Fruit fly (Drosophila melanogaster) whole organism, embryonic: ENCODE results near the gene Dpy-30L1.

Experiments
- Aef1 ChIP-seq: fragments of 200-800 bp; sonication (Bioruptor generic); IDR thresholded peaks from 3 replicates; pipeline ENCODE4 v1.3.6; 2022; ENCODE audit warnings: missing biosample characterization, missing genetic modification characterization
- Asciz ChIP-seq: fragments of 200-800 bp; sonication (Bioruptor generic); optimal IDR thresholded peaks from 2 replicates; lab custom pipeline; 2017; ENCODE audit warnings: missing biosample characterization, mild to moderate bottlenecking, missing genetic modification characterization, missing genetic modification reagents
- Blimp-1 ChIP-seq: fragments of 200-800 bp; sonication (Bioruptor generic); optimal IDR thresholded peaks from 3 replicates; lab custom pipeline; 2018; ENCODE audit warnings: missing biosample characterization, missing genetic modification characterization, mild to moderate bottlenecking, moderate library complexity, missing genetic modification reagents
- CG10366 ChIP-seq: fragments of 200-800 bp; sonication (Bioruptor generic); IDR thresholded peaks from 2 replicates; pipeline ENCODE4 v1.3.6; 2022; ENCODE audit warnings: missing biosample characterization, missing genetic modification characterization
- CG13624 ChIP-seq: fragments of 200-800 bp; sonication (Bioruptor generic); optimal IDR thresholded peaks from 2 replicates; lab custom pipeline; 2016; ENCODE audit warnings: missing biosample characterization, missing genetic modification characterization
- CG15514 ChIP-seq: fragments of 200-800 bp; sonication (Bioruptor generic); optimal IDR thresholded peaks from 3 replicates; lab custom pipeline; 2017; ENCODE audit warnings: missing biosample characterization, missing genetic modification characterization, mild to moderate bottlenecking, moderate library complexity, missing genetic modification reagents
- CG1647 ChIP-seq: fragments of 200-800 bp; sonication (Bioruptor generic); optimal IDR thresholded peaks from 3 replicates; lab custom pipeline; 2016; ENCODE audit warnings: missing biosample characterization, missing genetic modification characterization
- CG16779 ChIP-seq: fragments of 200-800 bp; sonication (Bioruptor generic); IDR thresholded peaks from 2 replicates; pipeline ENCODE4 v1.3.6; 2022; ENCODE audit warnings: missing biosample characterization, missing genetic modification characterization
- CG17829 ChIP-seq: fragments of 200-800 bp; optimal IDR thresholded peaks from 2 replicates; lab custom pipeline; 2019; ENCODE audit warnings: missing biosample characterization, mild to moderate bottlenecking, missing genetic modification characterization, moderate library complexity
- CG32772 ChIP-seq: fragments of 200-800 bp; sonication (Bioruptor generic); IDR thresholded peaks from 2 replicates; pipeline ENCODE4 v1.3.6; 2022; ENCODE audit warnings: missing biosample characterization, missing genetic modification characterization
- CG3847 ChIP-seq: fragments of 200-800 bp; sonication (Bioruptor generic); IDR thresholded peaks from 2 replicates; pipeline ENCODE4 v1.3.6; 2022; ENCODE audit warnings: missing biosample characterization, missing genetic modification characterization
- CG5953 ChIP-seq: fragments of 200-800 bp; sonication (Bioruptor generic); IDR thresholded peaks from 2 replicates; pipeline ENCODE4 v1.3.6; 2022; ENCODE audit warnings: missing biosample characterization, missing genetic modification characterization
- CG6175 ChIP-seq: fragments of 200-800 bp; sonication (Bioruptor generic); IDR thresholded peaks from 3 replicates; pipeline ENCODE4 v1.3.6; 2022; ENCODE audit warnings: missing biosample characterization, missing genetic modification characterization
- CG6765 ChIP-seq: fragments of 200-800 bp; sonication (Bioruptor generic); optimal IDR thresholded peaks from 3 replicates; lab custom pipeline; 2017; ENCODE audit warnings: missing biosample characterization, mild to moderate bottlenecking, missing genetic modification characterization
- CG7357 ChIP-seq: fragments of 200-800 bp; sonication (Bioruptor generic); IDR thresholded peaks from 3 replicates; pipeline ENCODE4 v1.3.6; 2022; ENCODE audit warnings: missing biosample characterization, missing genetic modification characterization
- CG7928 ChIP-seq: fragments of 200-800 bp; sonication (Bioruptor generic); optimal IDR thresholded peaks from 2 replicates; lab custom pipeline; 2017; ENCODE audit warnings: missing biosample characterization, mild to moderate bottlenecking, missing genetic modification characterization
- CG9817 ChIP-seq: fragments of 200-800 bp; sonication (Bioruptor generic); optimal IDR thresholded peaks from 2 replicates; lab custom pipeline; 2018; ENCODE audit warnings: missing biosample characterization, mild to moderate bottlenecking, missing genetic modification characterization, moderate library complexity
- Deaf1 ChIP-seq: fragments of 200-800 bp; optimal IDR thresholded peaks from 3 replicates; lab custom pipeline; 2019; ENCODE audit warnings: missing biosample characterization, mild to moderate bottlenecking, missing genetic modification characterization, moderate library complexity
- Dp ChIP-seq: fragments of 200-800 bp; sonication (Bioruptor generic); optimal IDR thresholded peaks from 2 replicates; lab custom pipeline; 2018; ENCODE audit warnings: missing biosample characterization, mild to moderate bottlenecking, missing genetic modification characterization, moderate library complexity
- Hr51 ChIP-seq, 2 experiments: fragments of 200-800 bp; sonication (Bioruptor generic); optimal IDR thresholded peaks; 2 replicates in 1 of 2; 3 replicates in 1 of 2; lab custom pipeline; 2016 to 2018; ENCODE audit warnings: missing biosample characterization in 2 of 2, missing genetic modification characterization in 2 of 2, mild to moderate bottlenecking in 1 of 2, moderate library complexity in 1 of 2
- Lim3 ChIP-seq: fragments of 200-800 bp; sonication (Bioruptor generic); IDR thresholded peaks from 2 replicates; pipeline ENCODE4 v1.3.6; 2022; ENCODE audit warnings: missing biosample characterization, missing genetic modification characterization
- Neu2 ChIP-seq: fragments of 200-800 bp; sonication (Bioruptor generic); optimal IDR thresholded peaks from 3 replicates; lab custom pipeline; 2016; ENCODE audit warnings: missing biosample characterization, missing genetic modification characterization, borderline replicate concordance
- Nf-YA ChIP-seq: fragments of 200-800 bp; sonication (Bioruptor generic); IDR thresholded peaks from 2 replicates; pipeline ENCODE4 v1.3.6; 2022; ENCODE audit warnings: missing biosample characterization, missing genetic modification characterization
- Rx ChIP-seq: fragments of 200-800 bp; sonication (Bioruptor generic); IDR thresholded peaks from 2 replicates; pipeline ENCODE4 v1.3.6; 2022; ENCODE audit warnings: missing biosample characterization, missing genetic modification characterization
- Side ChIP-seq: fragments of 200-800 bp; sonication (Bioruptor generic); optimal IDR thresholded peaks from 2 replicates; lab custom pipeline; 2016; ENCODE audit warnings: missing biosample characterization, missing genetic modification characterization
- Sin3A ChIP-seq: fragments of >200 bp; optimal IDR thresholded peaks from 2 replicates; lab custom pipeline; 2018
- Usf ChIP-seq: fragments of 200-800 bp; sonication (Bioruptor generic); optimal IDR thresholded peaks from 2 replicates; lab custom pipeline; 2017; ENCODE audit warnings: missing genotype, missing biosample characterization, missing genetic modification characterization
- ab ChIP-seq: fragments of 200-800 bp; sonication (Bioruptor generic); optimal IDR thresholded peaks from 2 replicates; lab custom pipeline; 2016; ENCODE audit warnings: missing biosample characterization, missing genetic modification characterization
- aop ChIP-seq: fragments of 200-800 bp; sonication (Bioruptor generic); IDR thresholded peaks from 2 replicates; pipeline ENCODE4 v1.3.6; 2022; ENCODE audit warnings: missing biosample characterization, missing genetic modification characterization
- cad ChIP-seq: fragments of >200 bp; optimal IDR thresholded peaks from 2 replicates; lab custom pipeline; 2017; ENCODE audit warnings: missing biosample characterization, missing genetic modification characterization
- chif ChIP-seq, 2 experiments: fragments of 200-800 bp; sonication (Bioruptor generic); optimal IDR thresholded peaks; 3 replicates each; lab custom pipeline; 2016; ENCODE audit warnings: missing biosample characterization in 2 of 2, missing genetic modification characterization in 2 of 2
- chn ChIP-seq: fragments of 200-800 bp; sonication (Bioruptor generic); optimal IDR thresholded peaks from 2 replicates; lab custom pipeline; 2016; ENCODE audit warnings: missing biosample characterization, missing genetic modification characterization
- crc ChIP-seq: fragments of 200-800 bp; sonication (Bioruptor generic); optimal IDR thresholded peaks from 2 replicates; lab custom pipeline; 2016; ENCODE audit warnings: missing biosample characterization, missing genetic modification characterization
- croc ChIP-seq: fragments of 200-800 bp; sonication (Bioruptor generic); conservative IDR thresholded peaks from 3 replicates; pipeline ENCODE4 v1.3.6; 2022; ENCODE audit warnings: missing biosample characterization, missing genetic modification characterization
- crol ChIP-seq: fragments of 200-800 bp; sonication (Bioruptor generic); IDR thresholded peaks from 2 replicates; pipeline ENCODE4 v1.3.6; 2022; ENCODE audit warnings: missing biosample characterization, missing genetic modification characterization
- emc ChIP-seq: fragments of 200-800 bp; sonication (Bioruptor generic); optimal IDR thresholded peaks from 2 replicates; lab custom pipeline; 2016; ENCODE audit warnings: missing biosample characterization, missing genetic modification characterization
- fd64A ChIP-seq: fragments of 200-800 bp; sonication (Bioruptor generic); optimal IDR thresholded peaks from 3 replicates; lab custom pipeline; 2018; ENCODE audit warnings: missing biosample characterization, mild to moderate bottlenecking, missing genetic modification characterization
- gsb-n ChIP-seq: fragments of 200-800 bp; sonication (Bioruptor generic); optimal IDR thresholded peaks from 3 replicates; lab custom pipeline; 2018; ENCODE audit warnings: missing biosample characterization, mild to moderate bottlenecking, missing genetic modification characterization
- gt ChIP-seq: fragments of 200-800 bp; sonication (Bioruptor generic); IDR thresholded peaks from 2 replicates; pipeline ENCODE4 v1.3.6; 2022; ENCODE audit warnings: missing biosample characterization, missing genetic modification characterization
- hth ChIP-seq: fragments of >200 bp; optimal IDR thresholded peaks from 2 replicates; lab custom pipeline; 2017; ENCODE audit warnings: inconsistent platforms
- knrl ChIP-seq: fragments of 200-800 bp; sonication (Bioruptor generic); IDR thresholded peaks from 3 replicates; pipeline ENCODE4 v1.3.6; 2022; ENCODE audit warnings: missing biosample characterization, missing genetic modification characterization; ENCODE audit not compliant: partially characterized antibody
- lab ChIP-seq: fragments of 200-800 bp; sonication (Bioruptor generic); optimal IDR thresholded peaks from 3 replicates; lab custom pipeline; 2017; ENCODE audit warnings: missing biosample characterization, missing genetic modification characterization, mild to moderate bottlenecking, moderate library complexity, missing genetic modification reagents
- luna ChIP-seq: fragments of 200-800 bp; sonication (Bioruptor generic); optimal IDR thresholded peaks from 2 replicates; lab custom pipeline; 2016; ENCODE audit warnings: missing biosample characterization, missing genetic modification characterization
- nom ChIP-seq: fragments of 200-800 bp; sonication (Bioruptor generic); optimal IDR thresholded peaks from 2 replicates; lab custom pipeline; 2017; ENCODE audit warnings: missing biosample characterization, missing genetic modification characterization, mild to moderate bottlenecking, moderate library complexity, missing genetic modification reagents
- oc ChIP-seq: fragments of 200-800 bp; sonication (Bioruptor generic); optimal IDR thresholded peaks from 2 replicates; lab custom pipeline; 2018; ENCODE audit warnings: missing biosample characterization, mild to moderate bottlenecking, missing genetic modification characterization, moderate library complexity
- run ChIP-seq: fragments of 200-800 bp; sonication (Bioruptor generic); optimal IDR thresholded peaks from 3 replicates; lab custom pipeline; 2018; ENCODE audit warnings: missing biosample characterization, mild to moderate bottlenecking, missing genetic modification characterization
- salm ChIP-seq: fragments of 200-800 bp; sonication (Bioruptor generic); optimal IDR thresholded peaks from 2 replicates; lab custom pipeline; 2018; ENCODE audit warnings: missing biosample characterization, mild to moderate bottlenecking, missing genetic modification characterization
- tna ChIP-seq: fragments of 200-800 bp; sonication (Bioruptor generic); IDR thresholded peaks from 2 replicates; pipeline ENCODE4 v1.3.6; 2022; ENCODE audit warnings: missing biosample characterization, missing genetic modification characterization; ENCODE audit not compliant: partially characterized antibody
- toy ChIP-seq: fragments of 200-800 bp; sonication (Bioruptor generic); IDR thresholded peaks from 2 replicates; pipeline ENCODE4 v1.3.6; 2022; ENCODE audit warnings: missing biosample characterization, missing genetic modification characterization
- zen ChIP-seq: fragments of 200-800 bp; sonication (Bioruptor generic); optimal IDR thresholded peaks from 3 replicates; lab custom pipeline; 2018; ENCODE audit warnings: missing biosample characterization, mild to moderate bottlenecking, missing genetic modification characterization, moderate library complexity

The Dpy-30L1 gene

DNA sequence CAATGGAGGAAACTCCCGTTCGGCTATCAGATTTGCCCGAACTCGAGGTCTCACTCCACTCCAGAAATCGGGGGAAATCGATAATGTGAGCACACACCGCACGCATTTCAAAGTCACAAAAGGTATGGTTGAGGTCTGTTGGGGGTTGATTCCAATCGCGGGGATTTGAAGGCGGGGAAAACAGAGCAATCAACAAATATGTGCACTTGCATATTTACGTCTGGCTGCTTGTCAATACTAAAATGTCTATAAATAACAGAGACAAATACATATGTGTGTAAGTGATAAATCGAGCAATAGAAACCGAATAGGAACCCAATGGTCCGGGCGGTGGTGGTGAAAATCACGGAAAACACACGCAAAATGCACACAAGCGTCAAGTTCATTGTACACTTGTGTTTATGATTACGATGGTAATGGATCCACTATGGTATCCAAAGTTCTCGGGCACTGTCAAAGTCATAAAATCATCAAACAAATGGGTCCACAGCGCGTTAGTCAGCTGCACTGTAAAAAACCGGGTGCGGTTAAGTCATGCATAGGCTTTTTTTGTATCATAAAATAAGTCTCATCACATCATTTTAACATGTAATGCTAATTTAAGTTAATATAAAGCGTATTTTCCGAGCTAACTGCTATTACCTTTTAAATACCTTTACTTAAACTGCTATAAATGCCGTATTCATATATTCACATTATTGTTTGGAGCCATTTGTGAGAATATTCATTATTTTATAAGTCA is 19.6 kb downstream of the Dpy-30L1 start:
- TF ChIP-seq CG9817 (tag; lab: Kevin White, UChicago) (peak; percentile 61), crc (GFP tag; lab: Kevin White, UChicago) (peak; percentile 54), CG13624 (GFP tag; lab: Kevin White, UChicago) (peak; percentile 53), Rx (GFP tag; lab: Robert Waterston, UW) (peak; percentile 73), Dp (GFP tag; lab: Kevin White, UChicago) (no peak), Sin3A (lab: Kevin White, UChicago) (no peak), chif (GFP tag; optimal IDR thresholded peaks at IDR 0.05; lab: Kevin White, UChicago) (peak; percentile 88 to 93), CG15514 (GFP tag; lab: Kevin White, UChicago) (peak; percentile 77), CG6175 (GFP tag; lab: Robert Waterston, UW) (peak; percentile 55; the same call in 1 of the 3 replicates), knrl (GFP tag; lab: Robert Waterston, UW) (no peak), hth (lab: Kevin White, UChicago) (no peak), run (tag; lab: Kevin White, UChicago) (peak; percentile 23), crol (GFP tag; lab: Robert Waterston, UW) (peak; percentile 83), aop (GFP tag; lab: Robert Waterston, UW) (0 out of 2 replicates have a peak, but pooled peaks have one; percentile 40), CG1647 (peak; percentile 86), Lim3 (GFP tag; lab: Robert Waterston, UW) (no peak), Side (GFP tag; lab: Kevin White, UChicago) (peak; percentile 91), Nf-YA (GFP tag; lab: Robert Waterston, UW) (peak; percentile 75), emc (GFP tag; lab: Kevin White, UChicago) (peak; percentile 3), Neu2 (GFP tag; lab: Kevin White, UChicago) (peak; percentile 51), tna (GFP tag; lab: Robert Waterston, UW) (no peak), chn (GFP tag; lab: Kevin White, UChicago) (no peak), CG6765 (GFP tag; lab: Kevin White, UChicago) (peak; percentile 56), CG7357 (GFP tag; lab: Robert Waterston, UW) (peak; percentile 48; the same call in 2 of the 3 replicates), ab (GFP tag; lab: Kevin White, UChicago) (peak; percentile 18), Deaf1 (peak; percentile 44), CG16779 (GFP tag; lab: Robert Waterston, UW) (no peak), CG10366 (GFP tag; lab: Robert Waterston, UW) (peak; percentile 46; the same call in 1 of the 2 replicates), Hr51 (GFP tag; optimal IDR thresholded peaks at IDR 0.05; lab: Kevin White, UChicago) (peak; percentile 48 to 81), Usf (GFP tag; lab: Kevin White, UChicago) (peak; percentile 78), zen (tag; lab: Kevin White, UChicago) (peak; percentile 70), CG5953 (GFP tag; lab: Robert Waterston, UW) (peak; percentile 78), oc (tag; lab: Kevin White, UChicago) (peak; percentile 85), gsb-n (peak; percentile 97), CG7928 (peak; percentile 41), salm (tag; lab: Kevin White, UChicago) (peak; percentile 82), Aef1 (no peak), fd64A (GFP tag; lab: Kevin White, UChicago) (peak; percentile 98), Asciz (GFP tag; lab: Kevin White, UChicago) (peak; percentile 93), gt (GFP tag; lab: Robert Waterston, UW) (peak; percentile 41; the same call in 1 of the 2 replicates), croc (peak; percentile 71), cad (GFP tag; lab: Kevin White, UChicago) (no peak), CG17829 (tag; lab: Kevin White, UChicago) (peak; percentile 70), Blimp-1 (GFP tag; lab: Kevin White, UChicago) (peak; percentile 90), lab (peak; percentile 91), CG3847 (GFP tag; lab: Robert Waterston, UW) (peak; percentile 42), CG32772 (GFP tag; lab: Robert Waterston, UW) (peak; percentile 63), luna (GFP tag; lab: Kevin White, UChicago) (no peak), toy (GFP tag; lab: Robert Waterston, UW) (no peak), nom (GFP tag; lab: Kevin White, UChicago) (no peak)
